Worm (Caenorhabditis elegans): ENCODE data around the gene F44E2.7.

DNA sequence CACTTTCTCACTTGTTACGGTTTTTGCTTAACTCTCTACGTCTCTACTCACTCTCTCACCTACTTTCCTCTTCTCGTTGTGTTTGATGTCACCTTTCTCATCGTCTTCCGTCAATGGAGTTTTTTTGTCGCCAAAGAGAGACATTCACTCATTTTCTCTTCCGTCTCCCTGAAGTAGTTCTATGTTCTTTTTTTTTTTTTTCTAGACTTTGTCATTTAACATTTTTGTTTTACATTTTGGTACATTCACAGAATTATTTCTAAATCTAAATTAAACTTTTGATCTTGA lies 47.5 kb downstream of the F44E2.7 start:
- TF ChIP-seq tbx-2 (tag; optimal IDR thresholded peaks at IDR 0.05) (no peak), ttx-3 (tag; optimal IDR thresholded peaks at IDR 0.05) (no peak), elt-2 (tag; optimal IDR thresholded peaks at IDR 0.05) (no peak), hlh-30 (tag; optimal IDR thresholded peaks at IDR 0.05; ENCODE audit: insufficient read depth) (no peak), unc-3 (GFP tag; conservative IDR thresholded peaks at IDR 0.05) (no peak), unc-3 (tag; optimal IDR thresholded peaks at IDR 0.05) (no peak), sdc-2 (tag; optimal IDR thresholded peaks at IDR 0.05) (no peak), dve-1 (tag; optimal IDR thresholded peaks at IDR 0.05) (no peak), hlh-6 (tag; optimal IDR thresholded peaks at IDR 0.05) (no peak), pha-4 (tag; optimal IDR thresholded peaks at IDR 0.05) (no peak), ceh-18 (tag; optimal IDR thresholded peaks at IDR 0.05) (no peak)
